Fruit fly (Drosophila melanogaster) whole organism, embryonic: ENCODE measurements around the gene CG15286.

Experiments
- ATbp ChIP-seq: fragments of 200-800 bp; sonication (Bioruptor generic); optimal IDR thresholded peaks from 2 replicates; lab custom pipeline; 2017; ENCODE audit warnings: missing biosample characterization, mild to moderate bottlenecking, missing genetic modification characterization, missing genetic modification reagents
- Atf3 ChIP-seq: fragments of 200-800 bp; sonication (Bioruptor generic); optimal IDR thresholded peaks from 3 replicates; lab custom pipeline; 2016; ENCODE audit warnings: missing biosample characterization, missing genetic modification characterization
- Atf6 ChIP-seq: fragments of 200-800 bp; sonication (Bioruptor generic); IDR thresholded peaks from 2 replicates; pipeline ENCODE4 v1.3.6; 2022; ENCODE audit warnings: missing biosample characterization, missing genetic modification characterization
- Blimp-1 ChIP-seq: fragments of 200-800 bp; sonication (Bioruptor generic); optimal IDR thresholded peaks from 3 replicates; lab custom pipeline; 2018; ENCODE audit warnings: missing biosample characterization, missing genetic modification characterization, mild to moderate bottlenecking, moderate library complexity, missing genetic modification reagents
- CG10274 ChIP-seq: fragments of 200-800 bp; sonication (Bioruptor generic); optimal IDR thresholded peaks from 3 replicates; lab custom pipeline; 2017; ENCODE audit warnings: missing biosample characterization, mild to moderate bottlenecking, missing genetic modification characterization
- CG13287 ChIP-seq: fragments of 200-800 bp; sonication (Bioruptor generic); IDR thresholded peaks from 2 replicates; pipeline ENCODE4 v1.3.6; 2022; ENCODE audit warnings: missing biosample characterization, missing genetic modification characterization; ENCODE audit not compliant: partially characterized antibody
- CG13296 ChIP-seq: fragments of 200-800 bp; sonication (Bioruptor generic); optimal IDR thresholded peaks from 3 replicates; lab custom pipeline; 2018; ENCODE audit warnings: missing biosample characterization, mild to moderate bottlenecking, missing genetic modification characterization
- CG14014 ChIP-seq: fragments of 200-800 bp; sonication (Bioruptor generic); IDR thresholded peaks from 2 replicates; pipeline ENCODE4 v1.3.6; 2022; ENCODE audit warnings: missing biosample characterization, missing genetic modification characterization
- CG14667 ChIP-seq: fragments of 200-800 bp; sonication (Bioruptor generic); IDR thresholded peaks from 2 replicates; pipeline ENCODE4 v1.3.6; 2022; ENCODE audit warnings: missing biosample characterization, missing genetic modification characterization
- CG14965 ChIP-seq: fragments of 200-800 bp; sonication (Bioruptor generic); optimal IDR thresholded peaks from 2 replicates; lab custom pipeline; 2016; ENCODE audit warnings: missing biosample characterization, missing genetic modification characterization, borderline replicate concordance
- CG15073 ChIP-seq: fragments of 200-800 bp; sonication (Bioruptor generic); optimal IDR thresholded peaks from 2 replicates; lab custom pipeline; 2016; ENCODE audit warnings: missing biosample characterization, missing genetic modification characterization
- CG15514 ChIP-seq: fragments of 200-800 bp; sonication (Bioruptor generic); optimal IDR thresholded peaks from 3 replicates; lab custom pipeline; 2017; ENCODE audit warnings: missing biosample characterization, missing genetic modification characterization, mild to moderate bottlenecking, moderate library complexity, missing genetic modification reagents
- CG15696 ChIP-seq: fragments of 200-800 bp; sonication (Bioruptor generic); optimal IDR thresholded peaks from 2 replicates; lab custom pipeline; 2019; ENCODE audit warnings: missing biosample characterization, mild to moderate bottlenecking, missing genetic modification characterization, moderate library complexity
- CG17385 ChIP-seq: fragments of 200-800 bp; sonication (Bioruptor generic); optimal IDR thresholded peaks from 3 replicates; lab custom pipeline; 2018; ENCODE audit warnings: missing biosample characterization, mild to moderate bottlenecking, missing genetic modification characterization
- CG17829 ChIP-seq: fragments of 200-800 bp; optimal IDR thresholded peaks from 2 replicates; lab custom pipeline; 2019; ENCODE audit warnings: missing biosample characterization, mild to moderate bottlenecking, missing genetic modification characterization, moderate library complexity
- CG1792 ChIP-seq: fragments of 200-800 bp; sonication (Bioruptor generic); optimal IDR thresholded peaks from 2 replicates; lab custom pipeline; 2016; ENCODE audit warnings: missing biosample characterization, missing genetic modification characterization
- CG18011 ChIP-seq: fragments of 200-800 bp; sonication (Bioruptor generic); optimal IDR thresholded peaks from 2 replicates; lab custom pipeline; 2017; ENCODE audit warnings: missing biosample characterization, missing genetic modification characterization, mild to moderate bottlenecking, moderate library complexity, missing genotype
- CG18262 ChIP-seq: fragments of 200-800 bp; optimal IDR thresholded peaks from 3 replicates; lab custom pipeline; 2019; ENCODE audit warnings: missing biosample characterization, mild to moderate bottlenecking, missing genetic modification characterization, moderate library complexity
- CG18599 ChIP-seq: fragments of 200-800 bp; sonication (Bioruptor generic); optimal IDR thresholded peaks from 3 replicates; lab custom pipeline; 2017; ENCODE audit warnings: missing biosample characterization, missing genetic modification characterization, mild to moderate bottlenecking, moderate library complexity, missing genetic modification reagents
- CG2116 ChIP-seq: fragments of 200-800 bp; sonication (Bioruptor generic); optimal IDR thresholded peaks from 3 replicates; lab custom pipeline; 2018; ENCODE audit warnings: missing biosample characterization, mild to moderate bottlenecking, missing genetic modification characterization
- CG3281 ChIP-seq: fragments of 200-800 bp; sonication (Bioruptor generic); optimal IDR thresholded peaks from 3 replicates; lab custom pipeline; 2017; ENCODE audit warnings: missing biosample characterization, mild to moderate bottlenecking, missing genetic modification characterization
- CG3838 ChIP-seq: fragments of 200-800 bp; sonication (Bioruptor generic); optimal IDR thresholded peaks from 3 replicates; lab custom pipeline; 2016; ENCODE audit warnings: missing biosample characterization, missing genetic modification characterization
- CG3995 ChIP-seq: fragments of 200-800 bp; sonication (Bioruptor generic); optimal IDR thresholded peaks from 3 replicates; lab custom pipeline; 2016; ENCODE audit warnings: missing biosample characterization, missing genetic modification characterization
- CG5180 ChIP-seq: fragments of 200-800 bp; sonication (Bioruptor generic); optimal IDR thresholded peaks from 3 replicates; lab custom pipeline; 2017; ENCODE audit warnings: missing biosample characterization, missing genetic modification characterization, mild to moderate bottlenecking, moderate library complexity, missing genetic modification reagents
- CG5953 ChIP-seq: fragments of 200-800 bp; sonication (Bioruptor generic); IDR thresholded peaks from 2 replicates; pipeline ENCODE4 v1.3.6; 2022; ENCODE audit warnings: missing biosample characterization, missing genetic modification characterization
- CG8290 ChIP-seq, 3 experiments: fragments of 200-800 bp; sonication (Bioruptor generic); optimal IDR thresholded peaks; 2 replicates each; lab custom pipeline; 2016 to 2019; ENCODE audit warnings: missing biosample characterization in 3 of 3, missing genetic modification characterization in 3 of 3, mild to moderate bottlenecking in 2 of 3, moderate library complexity in 1 of 3
- CoRest ChIP-seq: fragments of 200-800 bp; sonication (Bioruptor generic); optimal IDR thresholded peaks from 3 replicates; lab custom pipeline; 2018; ENCODE audit warnings: missing biosample characterization, mild to moderate bottlenecking, missing genetic modification characterization, moderate library complexity
- CrebB ChIP-seq: fragments of 200-800 bp; sonication (Bioruptor generic); optimal IDR thresholded peaks from 3 replicates; lab custom pipeline; 2018; ENCODE audit warnings: missing biosample characterization, mild to moderate bottlenecking, missing genetic modification characterization
- Doc2 ChIP-seq: fragments of 200-800 bp; sonication (Bioruptor generic); IDR thresholded peaks from 2 replicates; pipeline ENCODE4 v1.3.6; 2022; ENCODE audit warnings: missing biosample characterization, missing genetic modification characterization
- HmgD ChIP-seq: fragments of 200-800 bp; sonication (Bioruptor generic); optimal IDR thresholded peaks from 3 replicates; lab custom pipeline; 2016; ENCODE audit warnings: missing biosample characterization, missing genetic modification characterization
- Lpt ChIP-seq: fragments of >200 bp; optimal IDR thresholded peaks from 2 replicates; lab custom pipeline; 2018; ENCODE audit warnings: missing biosample characterization, missing genetic modification characterization
- MBD-R2 ChIP-seq: fragments of 200-800 bp; sonication (Bioruptor generic); IDR thresholded peaks from 2 replicates; pipeline ENCODE4 v1.3.6; 2022; ENCODE audit warnings: missing biosample characterization, missing genetic modification characterization
- Oaz ChIP-seq: fragments of 200-800 bp; sonication (Bioruptor generic); IDR thresholded peaks from 2 replicates; pipeline ENCODE4 v1.3.6; 2022; ENCODE audit warnings: missing biosample characterization, missing genetic modification characterization
- Oli ChIP-seq: fragments of 200-800 bp; sonication (Bioruptor generic); optimal IDR thresholded peaks from 2 replicates; lab custom pipeline; 2018; ENCODE audit warnings: missing biosample characterization, mild to moderate bottlenecking, missing genetic modification characterization, moderate library complexity
- az2 ChIP-seq: fragments of 200-800 bp; sonication (Bioruptor generic); optimal IDR thresholded peaks from 3 replicates; lab custom pipeline; 2016; ENCODE audit warnings: missing biosample characterization, missing genetic modification characterization
- cato ChIP-seq: fragments of 200-800 bp; sonication (Bioruptor generic); optimal IDR thresholded peaks from 2 replicates; lab custom pipeline; 2016; ENCODE audit warnings: missing biosample characterization, missing genetic modification characterization, borderline replicate concordance
- croc ChIP-seq: fragments of 200-800 bp; sonication (Bioruptor generic); conservative IDR thresholded peaks from 3 replicates; pipeline ENCODE4 v1.3.6; 2022; ENCODE audit warnings: missing biosample characterization, missing genetic modification characterization
- ems ChIP-seq: fragments of 200-800 bp; sonication (Bioruptor generic); optimal IDR thresholded peaks from 3 replicates; lab custom pipeline; 2016; ENCODE audit warnings: missing biosample characterization, missing genetic modification characterization
- fd3F ChIP-seq: fragments of 200-800 bp; sonication (Bioruptor generic); optimal IDR thresholded peaks from 2 replicates; lab custom pipeline; 2018; ENCODE audit warnings: missing biosample characterization, mild to moderate bottlenecking, missing genetic modification characterization, moderate library complexity
- gce ChIP-seq: fragments of 200-800 bp; sonication (Bioruptor generic); IDR thresholded peaks from 3 replicates; pipeline ENCODE4 v1.3.6; 2022; ENCODE audit warnings: missing biosample characterization, missing genetic modification characterization
- ind ChIP-seq: fragments of 200-800 bp; sonication (Bioruptor generic); optimal IDR thresholded peaks from 3 replicates; lab custom pipeline; 2016; ENCODE audit warnings: missing biosample characterization, missing genetic modification characterization
- ken ChIP-seq: fragments of 200-800 bp; sonication (Bioruptor generic); IDR thresholded peaks from 3 replicates; pipeline ENCODE4 v1.3.6; 2022; ENCODE audit warnings: missing biosample characterization, missing genetic modification characterization
- pan ChIP-seq, 4 experiments: fragments of >200 bp in 3 of 4; fragments of 200-800 bp in 1 of 4; sonication (Bioruptor generic) in 1 of 4; optimal IDR thresholded peaks in 3 of 4; IDR thresholded peaks in 1 of 4; 2 replicates each; pipeline versions ENCODE4 v1.3.6 to Lab custom; 2017 to 2022; ENCODE audit warnings: missing biosample characterization in 2 of 4, missing genetic modification characterization in 2 of 4, mixed read lengths in 1 of 4
- pfk ChIP-seq: fragments of 200-800 bp; sonication (Bioruptor generic); optimal IDR thresholded peaks from 2 replicates; lab custom pipeline; 2018; ENCODE audit warnings: missing biosample characterization, mild to moderate bottlenecking, missing genetic modification characterization, moderate library complexity
- rib ChIP-seq: fragments of 200-800 bp; sonication (Bioruptor generic); IDR thresholded peaks from 2 replicates; pipeline ENCODE4 v1.3.6; 2022; ENCODE audit warnings: missing biosample characterization, missing genetic modification characterization
- tio ChIP-seq: fragments of 200-800 bp; sonication (Bioruptor generic); optimal IDR thresholded peaks from 2 replicates; lab custom pipeline; 2017; ENCODE audit warnings: missing biosample characterization, missing genetic modification characterization, inconsistent platforms
- tll ChIP-seq, 2 experiments: fragments of 200-800 bp in 1 of 2; fragments of >200 bp in 1 of 2; sonication (Bioruptor generic) in 1 of 2; optimal IDR thresholded peaks; 2 replicates each; lab custom pipeline; 2017 to 2019; ENCODE audit warnings: missing biosample characterization in 2 of 2, missing genetic modification characterization in 2 of 2, mild to moderate bottlenecking in 1 of 2, moderate library complexity in 1 of 2
- wor ChIP-seq: fragments of 200-800 bp; sonication (Bioruptor generic); IDR thresholded peaks from 2 replicates; pipeline ENCODE4 v1.3.6; 2022; ENCODE audit warnings: missing biosample characterization, missing genetic modification characterization
- z ChIP-seq: fragments of 200-800 bp; sonication (Bioruptor generic); IDR thresholded peaks from 3 replicates; pipeline ENCODE4 v1.3.6; 2022; ENCODE audit warnings: missing biosample characterization, missing genetic modification characterization
- zen ChIP-seq: fragments of 200-800 bp; sonication (Bioruptor generic); optimal IDR thresholded peaks from 3 replicates; lab custom pipeline; 2018; ENCODE audit warnings: missing biosample characterization, mild to moderate bottlenecking, missing genetic modification characterization, moderate library complexity

CG15286 gene

dm6 chr2L:14367274-14367669 is 29.2 kb downstream of the CG15286 start (continued):
- TF ChIP-seq CG8290 (GFP tag; optimal IDR thresholded peaks at IDR 0.05; lab: Kevin White, UChicago), result no peak
- no peak for TF ChIP-seq CG8290 (tag; optimal IDR thresholded peaks at IDR 0.05; lab: Kevin White, UChicago)
- no peak for TF ChIP-seq CoRest (tag; lab: Kevin White, UChicago)
- TF ChIP-seq CG14667, result 0 out of 2 replicates have a peak, but pooled peaks have one; percentile 20
- peak; percentile 65 for TF ChIP-seq Blimp-1 (GFP tag; lab: Kevin White, UChicago)
- TF ChIP-seq CG18262 (tag; lab: Kevin White, UChicago), result peak; percentile 85
- TF ChIP-seq CG15514 (GFP tag; lab: Kevin White, UChicago), result no peak
- no peak for TF ChIP-seq Oaz (GFP tag; lab: Robert Waterston, UW)
- no peak for TF ChIP-seq cato
- no peak for TF ChIP-seq CG14965 (GFP tag; lab: Kevin White, UChicago)
- TF ChIP-seq ind (GFP tag; lab: Kevin White, UChicago), result peak; percentile 33
- no peak for TF ChIP-seq CG15073 (GFP tag; lab: Kevin White, UChicago)
- no peak for TF ChIP-seq Lpt (GFP tag; lab: Kevin White, UChicago)
- TF ChIP-seq tio, result no peak
- TF ChIP-seq gce (GFP tag; lab: Robert Waterston, UW), result no peak
- no peak for TF ChIP-seq CG3995 (GFP tag; lab: Kevin White, UChicago)
- peak; percentile 18; the same call in 1 of the 3 replicates for TF ChIP-seq croc (GFP tag; lab: Robert Waterston, UW)
- no peak for TF ChIP-seq z
- TF ChIP-seq wor, result no peak
- TF ChIP-seq Atf6 (GFP tag; lab: Robert Waterston, UW), result no peak
- TF ChIP-seq Oli (tag; lab: Kevin White, UChicago), result peak; percentile 37
- no peak for TF ChIP-seq ken (GFP tag; lab: Robert Waterston, UW)
- no peak for TF ChIP-seq CG13287
- TF ChIP-seq fd3F (GFP tag; lab: Kevin White, UChicago), result no peak
- TF ChIP-seq ATbp, result no peak
- no peak for TF ChIP-seq ems
- TF ChIP-seq Atf3 (GFP tag; lab: Kevin White, UChicago), result no peak
- TF ChIP-seq pfk (GFP tag; lab: Kevin White, UChicago), result no peak
- TF ChIP-seq CrebB, result no peak
- no peak for TF ChIP-seq CG1792 (GFP tag; lab: Kevin White, UChicago)
- TF ChIP-seq CG17829 (tag; lab: Kevin White, UChicago), result peak; percentile 65
- no peak for TF ChIP-seq CG14014
- TF ChIP-seq CG10274 (GFP tag; lab: Kevin White, UChicago), result no peak
- no peak for TF ChIP-seq pan (optimal IDR thresholded peaks at IDR 0.05; lab: Kevin White, UChicago)
- TF ChIP-seq pan (GFP tag; optimal IDR thresholded peaks at IDR 0.05 in 1 of 2, IDR thresholded peaks at IDR 0.05 in 1 of 2), result peak in 1 of 2 experiments; percentile 32
- TF ChIP-seq CG17385 (GFP tag; lab: Kevin White, UChicago), result no peak
- TF ChIP-seq CG18011 (GFP tag; lab: Kevin White, UChicago), result no peak
- peak; percentile 51 for TF ChIP-seq CG18599 (GFP tag; lab: Kevin White, UChicago)
- no peak for TF ChIP-seq CG5953
- TF ChIP-seq zen (tag; lab: Kevin White, UChicago), result peak; percentile 38
- TF ChIP-seq CG5180 (GFP tag; lab: Kevin White, UChicago), result peak; percentile 40
- TF ChIP-seq CG15696 (tag; lab: Kevin White, UChicago), result peak; percentile 31
- TF ChIP-seq MBD-R2, result no peak
- no peak for TF ChIP-seq az2
- TF ChIP-seq CG2116 (GFP tag; lab: Kevin White, UChicago), result peak; percentile 7
- TF ChIP-seq CG3838 (GFP tag; lab: Kevin White, UChicago), result no peak
- no peak for TF ChIP-seq Doc2
- no peak for TF ChIP-seq rib
- TF ChIP-seq HmgD (GFP tag; lab: Kevin White, UChicago), result no peak
- TF ChIP-seq CG13296 (GFP tag; lab: Kevin White, UChicago), result peak; percentile 50
- TF ChIP-seq CG3281 (GFP tag; lab: Kevin White, UChicago), result peak; percentile 47
- TF ChIP-seq tll (GFP tag; optimal IDR thresholded peaks at IDR 0.05; lab: Kevin White, UChicago), result no peak
